Fruit fly (Drosophila melanogaster): Measurements from ENCODE around the gene CG6083.

The CG6083 gene

dm6 chr3L:11623245-11623883 is 2.6 kb downstream of the CG6083 start:
- TF ChIP-seq fd96Ca (GFP tag; IDR thresholded peaks at IDR 0.05) (no peak), Pif1B (GFP tag; optimal IDR thresholded peaks at IDR 0.05) (peak; percentile 36), CG15710 (tag; optimal IDR thresholded peaks at IDR 0.05) (peak; percentile 8), EcR (GFP tag; optimal IDR thresholded peaks at IDR 0.05) (peak; percentile 44), CG10348 (GFP tag; IDR thresholded peaks at IDR 0.05) (no peak), CG34367 (tag; optimal IDR thresholded peaks at IDR 0.05) (no peak), Ets98B (GFP tag; IDR thresholded peaks at IDR 0.05) (peak; percentile 34; the same call in 1 of the 2 replicates), D1 (tag; optimal IDR thresholded peaks at IDR 0.05) (no peak), Pif1A (GFP tag; optimal IDR thresholded peaks at IDR 0.05) (peak; percentile 15), rn (GFP tag; IDR thresholded peaks at IDR 0.05) (no peak), CG14655 (GFP tag; optimal IDR thresholded peaks at IDR 0.05) (no peak), Snoo (tag; optimal IDR thresholded peaks at IDR 0.05) (peak; percentile 1), CG9948 (tag; optimal IDR thresholded peaks at IDR 0.05) (no peak), CG4496 (GFP tag; IDR thresholded peaks at IDR 0.05) (peak; percentile 58; the same call in 1 of the 3 replicates), CG8301 (tag; optimal IDR thresholded peaks at IDR 0.05) (no peak), CG12605 (GFP tag; IDR thresholded peaks at IDR 0.05) (no peak)

DNA sequence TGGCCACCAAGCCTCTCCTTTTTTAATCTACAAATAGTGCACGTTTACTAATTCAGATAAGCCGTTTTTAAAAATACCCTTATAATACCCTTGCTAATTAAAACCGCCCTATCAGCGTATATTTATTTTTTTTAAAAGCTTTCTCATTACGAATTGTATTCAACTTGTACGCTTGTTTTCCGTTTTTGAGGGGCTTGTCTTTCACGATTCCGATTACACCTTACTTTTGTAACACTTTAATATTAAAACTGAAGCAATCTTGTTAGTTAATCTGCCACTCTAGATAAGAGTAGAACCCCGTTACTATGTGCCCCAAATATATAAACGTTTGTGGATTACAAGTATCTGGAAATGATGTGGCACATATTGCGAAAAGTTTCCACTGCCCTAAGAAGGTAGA is 3.2 kb downstream of the CG6083 start:
- no peak for TF ChIP-seq CG8159 (tag; optimal IDR thresholded peaks at IDR 0.05)
- no peak for TF ChIP-seq CG13204 (GFP tag; optimal IDR thresholded peaks at IDR 0.05)
- no peak for TF ChIP-seq Pif1B (GFP tag; optimal IDR thresholded peaks at IDR 0.05)
- no peak for TF ChIP-seq CG14655 (GFP tag; optimal IDR thresholded peaks at IDR 0.05)
- TF ChIP-seq Ets98B (GFP tag; IDR thresholded peaks at IDR 0.05), result no peak
- no peak for TF ChIP-seq CG17806 (tag; optimal IDR thresholded peaks at IDR 0.05)
- TF ChIP-seq EcR (GFP tag; optimal IDR thresholded peaks at IDR 0.05), result no peak
- no peak for TF ChIP-seq rn (GFP tag; IDR thresholded peaks at IDR 0.05)
- TF ChIP-seq CG12605 (GFP tag; IDR thresholded peaks at IDR 0.05), result no peak
- no peak for TF ChIP-seq CG9948 (tag; optimal IDR thresholded peaks at IDR 0.05)

DNA sequence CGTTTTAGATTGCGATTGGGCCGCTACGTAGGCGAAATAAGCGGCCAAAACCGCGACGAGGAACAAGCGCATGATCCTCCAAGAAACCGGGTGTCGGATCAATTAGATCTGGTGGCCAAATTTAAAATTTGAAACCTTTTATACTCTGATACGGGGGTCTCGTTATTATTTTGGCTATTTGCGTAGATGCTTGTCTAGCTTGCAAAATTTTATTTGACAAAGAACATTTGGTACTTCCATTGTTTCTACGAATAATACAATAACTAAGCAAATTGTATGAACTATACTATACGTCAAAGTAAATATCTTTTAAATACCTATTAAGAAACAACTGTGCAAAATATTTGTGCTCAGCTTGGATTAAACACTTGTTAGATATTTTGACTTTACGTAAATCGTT is 5.9 kb downstream of the CG6083 start, which contains the start of gene Muc68Ca:
Muc68Ca (minus strand) TSS at position 101 of the 400 bp plus-strand sequence.
- TF ChIP-seq Pif1B (GFP tag; optimal IDR thresholded peaks at IDR 0.05), result no peak
- no peak for TF ChIP-seq CG8301 (tag; optimal IDR thresholded peaks at IDR 0.05)
- TF ChIP-seq Ets98B (GFP tag; IDR thresholded peaks at IDR 0.05), result no peak
- TF ChIP-seq CG8159 (tag; optimal IDR thresholded peaks at IDR 0.05), result no peak
- no peak for TF ChIP-seq Pif1A (GFP tag; optimal IDR thresholded peaks at IDR 0.05)
- no peak for TF ChIP-seq CG13204 (GFP tag; optimal IDR thresholded peaks at IDR 0.05)
- TF ChIP-seq gl (tag; optimal IDR thresholded peaks at IDR 0.05), result no peak
- no peak for TF ChIP-seq CG12605 (GFP tag; IDR thresholded peaks at IDR 0.05)
- TF ChIP-seq fd96Ca (GFP tag; IDR thresholded peaks at IDR 0.05), result no peak
- no peak for TF ChIP-seq Snoo (tag; optimal IDR thresholded peaks at IDR 0.05)
- TF ChIP-seq CG14655 (GFP tag; optimal IDR thresholded peaks at IDR 0.05), result no peak
- no peak for TF ChIP-seq EcR (GFP tag; optimal IDR thresholded peaks at IDR 0.05)
- no peak for TF ChIP-seq D1 (tag; optimal IDR thresholded peaks at IDR 0.05)
- TF ChIP-seq CG32121 (GFP tag; IDR thresholded peaks at IDR 0.05), result no peak
- TF ChIP-seq CG4496 (GFP tag; IDR thresholded peaks at IDR 0.05), result no peak
- TF ChIP-seq CG17806 (tag; optimal IDR thresholded peaks at IDR 0.05), result no peak
- TF ChIP-seq CG9948 (tag; optimal IDR thresholded peaks at IDR 0.05), result no peak
- TF ChIP-seq CG34367 (tag; optimal IDR thresholded peaks at IDR 0.05), result no peak

dm6 chr3L:11609835-11610234 is 16.1 kb downstream of the CG6083 start, which contains the start of gene CG42832:
Gene CG42832, plus strand, starts transcription at chr3L:11610135.
- no peak for TF ChIP-seq CG8159 (tag; optimal IDR thresholded peaks at IDR 0.05)
- TF ChIP-seq fd96Ca (GFP tag; IDR thresholded peaks at IDR 0.05), result no peak
- TF ChIP-seq rn (GFP tag; IDR thresholded peaks at IDR 0.05), result no peak
- no peak for TF ChIP-seq CG15710 (tag; optimal IDR thresholded peaks at IDR 0.05)
- no peak for TF ChIP-seq CG17806 (tag; optimal IDR thresholded peaks at IDR 0.05)
- TF ChIP-seq Pif1A (GFP tag; optimal IDR thresholded peaks at IDR 0.05), result no peak
- TF ChIP-seq D1 (tag; optimal IDR thresholded peaks at IDR 0.05), result no peak
- no peak for TF ChIP-seq CG14655 (GFP tag; optimal IDR thresholded peaks at IDR 0.05)
- no peak for TF ChIP-seq CG9948 (tag; optimal IDR thresholded peaks at IDR 0.05)
- TF ChIP-seq CG32121 (GFP tag; IDR thresholded peaks at IDR 0.05), result no peak
- TF ChIP-seq CG8301 (tag; optimal IDR thresholded peaks at IDR 0.05), result no peak
- no peak for TF ChIP-seq Snoo (tag; optimal IDR thresholded peaks at IDR 0.05)
- TF ChIP-seq CG10348 (GFP tag; IDR thresholded peaks at IDR 0.05), result no peak
- no peak for TF ChIP-seq CG12605 (GFP tag; IDR thresholded peaks at IDR 0.05)
- no peak for TF ChIP-seq Pif1B (GFP tag; optimal IDR thresholded peaks at IDR 0.05)
- no peak for TF ChIP-seq CG34367 (tag; optimal IDR thresholded peaks at IDR 0.05)
- no peak for TF ChIP-seq CG4496 (GFP tag; IDR thresholded peaks at IDR 0.05)
- no peak for TF ChIP-seq EcR (GFP tag; optimal IDR thresholded peaks at IDR 0.05)
- TF ChIP-seq CG13204 (GFP tag; optimal IDR thresholded peaks at IDR 0.05), result no peak

dm6 chr3L:11609153-11609809 is 16.6 kb downstream of the CG6083 start, which contains the start of gene Duba:
Gene Duba, minus strand, starts transcription at chr3L:11609465.
- no peak for TF ChIP-seq CG13204 (GFP tag; optimal IDR thresholded peaks at IDR 0.05)
- TF ChIP-seq D1 (tag; optimal IDR thresholded peaks at IDR 0.05), result peak; percentile 18
- no peak for TF ChIP-seq EcR (GFP tag; optimal IDR thresholded peaks at IDR 0.05)
- TF ChIP-seq CG15710 (tag; optimal IDR thresholded peaks at IDR 0.05), result peak; percentile 9

dm6 chr3L:11604227-11604626 is 21.7 kb downstream of the CG6083 start:
- no peak for TF ChIP-seq fd96Ca (GFP tag; IDR thresholded peaks at IDR 0.05)

All from whole organism, pupa.